Fruit fly (Drosophila melanogaster) whole organism, embryonic: ENCODE results near the gene kay.

Source experiments
- Asciz ChIP-seq: fragments of 200-800 bp; sonication (Bioruptor generic); optimal IDR thresholded peaks from 2 replicates; lab custom pipeline; 2017; ENCODE audit warnings: missing biosample characterization, mild to moderate bottlenecking, missing genetic modification characterization, missing genetic modification reagents
- Bgb ChIP-seq: fragments of 200-800 bp; sonication (Bioruptor generic); IDR thresholded peaks from 2 replicates; pipeline ENCODE4 v1.3.6; 2022; ENCODE audit warnings: missing biosample characterization, missing genetic modification characterization; ENCODE audit not compliant: partially characterized antibody
- CG10366 ChIP-seq: fragments of 200-800 bp; sonication (Bioruptor generic); IDR thresholded peaks from 2 replicates; pipeline ENCODE4 v1.3.6; 2022; ENCODE audit warnings: missing biosample characterization, missing genetic modification characterization
- CG13123 ChIP-seq: fragments of 200-800 bp; sonication (Bioruptor generic); optimal IDR thresholded peaks from 2 replicates; lab custom pipeline; 2016; ENCODE audit warnings: missing biosample characterization, missing genetic modification characterization
- CG14014 ChIP-seq: fragments of 200-800 bp; sonication (Bioruptor generic); IDR thresholded peaks from 2 replicates; pipeline ENCODE4 v1.3.6; 2022; ENCODE audit warnings: missing biosample characterization, missing genetic modification characterization
- CG14667 ChIP-seq: fragments of 200-800 bp; sonication (Bioruptor generic); IDR thresholded peaks from 2 replicates; pipeline ENCODE4 v1.3.6; 2022; ENCODE audit warnings: missing biosample characterization, missing genetic modification characterization
- CG1602 ChIP-seq: fragments of 200-800 bp; sonication (Bioruptor generic); optimal IDR thresholded peaks from 3 replicates; lab custom pipeline; 2016; ENCODE audit warnings: missing biosample characterization, missing genetic modification characterization
- CG16813 ChIP-seq: fragments of 200-800 bp; sonication (Bioruptor generic); IDR thresholded peaks from 3 replicates; pipeline ENCODE4 v1.3.6; 2022; ENCODE audit warnings: missing biosample characterization, missing genetic modification characterization; ENCODE audit not compliant: partially characterized antibody
- CG16863 ChIP-seq: fragments of 200-800 bp; sonication (Bioruptor generic); optimal IDR thresholded peaks from 3 replicates; lab custom pipeline; 2016; ENCODE audit warnings: missing biosample characterization, missing genetic modification characterization
- CG17612 ChIP-seq: fragments of 200-800 bp; sonication (Bioruptor generic); IDR thresholded peaks from 2 replicates; pipeline ENCODE4 v1.3.6; 2022; ENCODE audit warnings: missing biosample characterization, missing genetic modification characterization
- CG17829 ChIP-seq: fragments of 200-800 bp; optimal IDR thresholded peaks from 2 replicates; lab custom pipeline; 2019; ENCODE audit warnings: missing biosample characterization, mild to moderate bottlenecking, missing genetic modification characterization, moderate library complexity
- CG17912 ChIP-seq: fragments of 200-800 bp; sonication (Bioruptor generic); optimal IDR thresholded peaks from 2 replicates; lab custom pipeline; 2018; ENCODE audit warnings: missing biosample characterization, mild to moderate bottlenecking, missing genetic modification characterization
- CG18476 ChIP-seq: fragments of 200-800 bp; sonication (Bioruptor generic); optimal IDR thresholded peaks from 2 replicates; lab custom pipeline; 2016; ENCODE audit warnings: missing biosample characterization, mild to moderate bottlenecking, missing genetic modification characterization
- CG18619 ChIP-seq: fragments of 200-800 bp; sonication (Bioruptor generic); optimal IDR thresholded peaks from 3 replicates; lab custom pipeline; 2017; ENCODE audit warnings: missing biosample characterization, mild to moderate bottlenecking, missing genetic modification characterization
- CG2678 ChIP-seq: fragments of 200-800 bp; sonication (Bioruptor generic); optimal IDR thresholded peaks from 3 replicates; lab custom pipeline; 2019; ENCODE audit warnings: missing biosample characterization, mild to moderate bottlenecking, missing genetic modification characterization, moderate library complexity
- CG30431 ChIP-seq: fragments of 200-800 bp; sonication (Bioruptor generic); optimal IDR thresholded peaks from 2 replicates; lab custom pipeline; 2017; ENCODE audit warnings: missing biosample characterization, missing genetic modification characterization
- CG6854 ChIP-seq: fragments of 200-800 bp; sonication (Bioruptor generic); optimal IDR thresholded peaks from 3 replicates; lab custom pipeline; 2017; ENCODE audit warnings: missing biosample characterization, mild to moderate bottlenecking, missing genetic modification characterization
- CG7963 ChIP-seq: fragments of 200-800 bp; sonication (Bioruptor generic); IDR thresholded peaks from 3 replicates; pipeline ENCODE4 v1.3.6; 2022; ENCODE audit warnings: missing biosample characterization, missing genetic modification characterization; ENCODE audit not compliant: partially characterized antibody
- CG8388 ChIP-seq: fragments of 200-800 bp; sonication (Bioruptor generic); optimal IDR thresholded peaks from 2 replicates; lab custom pipeline; 2019; ENCODE audit warnings: missing biosample characterization, mild to moderate bottlenecking, missing genetic modification characterization, moderate library complexity
- CG9932 ChIP-seq: fragments of 200-800 bp; sonication (Bioruptor generic); IDR thresholded peaks from 2 replicates; pipeline ENCODE4 v1.3.6; 2022; ENCODE audit warnings: missing biosample characterization, missing genetic modification characterization
- CoRest ChIP-seq: fragments of 200-800 bp; sonication (Bioruptor generic); optimal IDR thresholded peaks from 3 replicates; lab custom pipeline; 2018; ENCODE audit warnings: missing biosample characterization, mild to moderate bottlenecking, missing genetic modification characterization, moderate library complexity
- Dll ChIP-seq: fragments of 200-800 bp; sonication (Bioruptor generic); IDR thresholded peaks from 4 replicates; pipeline ENCODE4 v1.3.6; 2022; ENCODE audit warnings: missing biosample characterization, missing genetic modification characterization; ENCODE audit not compliant: partially characterized antibody
- Dp ChIP-seq: fragments of 200-800 bp; sonication (Bioruptor generic); optimal IDR thresholded peaks from 2 replicates; lab custom pipeline; 2018; ENCODE audit warnings: missing biosample characterization, mild to moderate bottlenecking, missing genetic modification characterization, moderate library complexity
- HHEX ChIP-seq: fragments of 200-800 bp; sonication (Bioruptor generic); optimal IDR thresholded peaks from 3 replicates; lab custom pipeline; 2017; ENCODE audit warnings: missing biosample characterization, mild to moderate bottlenecking, missing genetic modification characterization, missing genetic modification reagents
- Med ChIP-seq: fragments of 200-800 bp; sonication (Bioruptor generic); peaks from one replicate; lab custom pipeline; 2016; ENCODE audit warnings: missing biosample characterization, missing genetic modification characterization, mild to moderate bottlenecking, inconsistent platforms, moderate library complexity
- Myb ChIP-seq: fragments of 200-800 bp; sonication (Bioruptor generic); optimal IDR thresholded peaks from 2 replicates; lab custom pipeline; 2016; ENCODE audit warnings: missing biosample characterization, missing genetic modification characterization
- Oaz ChIP-seq: fragments of 200-800 bp; sonication (Bioruptor generic); IDR thresholded peaks from 2 replicates; pipeline ENCODE4 v1.3.6; 2022; ENCODE audit warnings: missing biosample characterization, missing genetic modification characterization
- Optix ChIP-seq: fragments of 200-800 bp; sonication (Bioruptor generic); IDR thresholded peaks from 3 replicates; pipeline ENCODE4 v1.3.6; 2022; ENCODE audit warnings: missing biosample characterization, missing genetic modification characterization
- Trl ChIP-seq, 3 experiments: fragments of >200 bp in 2 of 3; fragments of 200-800 bp in 1 of 3; sonication (Bioruptor generic) in 1 of 3; optimal IDR thresholded peaks; 2 replicates in 1 of 3; 3 replicates in 2 of 3; lab custom pipeline; 2016 to 2017; ENCODE audit warnings: missing biosample characterization in 1 of 3, missing genetic modification characterization in 1 of 3
- az2 ChIP-seq: fragments of 200-800 bp; sonication (Bioruptor generic); optimal IDR thresholded peaks from 3 replicates; lab custom pipeline; 2016; ENCODE audit warnings: missing biosample characterization, missing genetic modification characterization
- da ChIP-seq: fragments of 200-800 bp; sonication (Bioruptor generic); optimal IDR thresholded peaks from 2 replicates; lab custom pipeline; 2016; ENCODE audit warnings: missing biosample characterization, missing genetic modification characterization
- gfzf ChIP-seq: fragments of 200-800 bp; sonication (Bioruptor generic); optimal IDR thresholded peaks from 2 replicates; lab custom pipeline; 2016; ENCODE audit warnings: missing biosample characterization, mild to moderate bottlenecking, missing genetic modification characterization, moderate library complexity
- grau ChIP-seq: fragments of 200-800 bp; optimal IDR thresholded peaks from 3 replicates; lab custom pipeline; 2019; ENCODE audit warnings: missing biosample characterization, mild to moderate bottlenecking, missing genetic modification characterization, moderate library complexity
- gro ChIP-seq: fragments of 200-800 bp; sonication (Bioruptor generic); optimal IDR thresholded peaks from 2 replicates; lab custom pipeline; 2016; ENCODE audit warnings: missing biosample characterization, missing genetic modification characterization
- ham ChIP-seq: fragments of 200-800 bp; sonication (Bioruptor generic); IDR thresholded peaks from 2 replicates; pipeline ENCODE4 v1.3.6; 2022; ENCODE audit warnings: missing biosample characterization, missing genetic modification characterization
- hb ChIP-seq: fragments of 200-800 bp; sonication (Bioruptor generic); IDR thresholded peaks from 3 replicates; pipeline ENCODE4 v1.3.6; 2022; ENCODE audit warnings: missing biosample characterization, missing genetic modification characterization; ENCODE audit not compliant: partially characterized antibody
- pros ChIP-seq: fragments of 200-800 bp; sonication (Bioruptor generic); optimal IDR thresholded peaks from 3 replicates; lab custom pipeline; 2019; ENCODE audit warnings: missing biosample characterization, mild to moderate bottlenecking, missing genetic modification characterization, moderate library complexity
- row ChIP-seq: fragments of 200-800 bp; sonication (Bioruptor generic); IDR thresholded peaks from 3 replicates; pipeline ENCODE4 v1.3.6; 2022; ENCODE audit warnings: missing biosample characterization, missing genetic modification characterization
- scrt ChIP-seq: fragments of 200-800 bp; sonication (Bioruptor generic); optimal IDR thresholded peaks from 2 replicates; lab custom pipeline; 2018; ENCODE audit warnings: missing biosample characterization, mild to moderate bottlenecking, missing genetic modification characterization, moderate library complexity
- slbo ChIP-seq: fragments of 200-800 bp; sonication (Bioruptor generic); IDR thresholded peaks from 2 replicates; pipeline ENCODE4 v1.3.6; 2022; ENCODE audit warnings: missing biosample characterization, missing genetic modification characterization
- sob ChIP-seq: fragments of 200-800 bp; sonication (Bioruptor generic); IDR thresholded peaks from 2 replicates; pipeline ENCODE4 v1.3.6; 2022; ENCODE audit warnings: missing biosample characterization, missing genetic modification characterization
- tll ChIP-seq, 2 experiments: fragments of 200-800 bp in 1 of 2; fragments of >200 bp in 1 of 2; sonication (Bioruptor generic) in 1 of 2; optimal IDR thresholded peaks; 2 replicates each; lab custom pipeline; 2017 to 2019; ENCODE audit warnings: missing biosample characterization in 2 of 2, missing genetic modification characterization in 2 of 2, mild to moderate bottlenecking in 1 of 2, moderate library complexity in 1 of 2
- trem ChIP-seq: fragments of 200-800 bp; optimal IDR thresholded peaks from 3 replicates; lab custom pipeline; 2019; ENCODE audit warnings: missing biosample characterization, mild to moderate bottlenecking, missing genetic modification characterization, moderate library complexity
- ttk ChIP-seq: fragments of 200-800 bp; sonication (Bioruptor generic); IDR thresholded peaks from 2 replicates; pipeline ENCODE4 v2.1.2; 2022; ENCODE audit warnings: missing biosample characterization, missing genetic modification characterization
- twi ChIP-seq: fragments of 200-800 bp; optimal IDR thresholded peaks from 2 replicates; lab custom pipeline; 2019; ENCODE audit warnings: missing biosample characterization, mild to moderate bottlenecking, missing genetic modification characterization, moderate library complexity
- tx ChIP-seq: fragments of 200-800 bp; sonication (Bioruptor generic); optimal IDR thresholded peaks from 2 replicates; lab custom pipeline; 2016; ENCODE audit warnings: missing biosample characterization, missing genetic modification characterization
- unc-4 ChIP-seq: fragments of 200-800 bp; sonication (Bioruptor generic); IDR thresholded peaks from 2 replicates; pipeline ENCODE4 v1.3.6; 2022; ENCODE audit warnings: missing biosample characterization, missing genetic modification characterization; ENCODE audit not compliant: partially characterized antibody
- z ChIP-seq: fragments of 200-800 bp; sonication (Bioruptor generic); IDR thresholded peaks from 3 replicates; pipeline ENCODE4 v1.3.6; 2022; ENCODE audit warnings: missing biosample characterization, missing genetic modification characterization
- zfh1 ChIP-seq: fragments of 200-800 bp; sonication (Bioruptor generic); IDR thresholded peaks from 3 replicates; pipeline ENCODE4 v1.3.6; 2022; ENCODE audit warnings: missing biosample characterization, missing genetic modification characterization

Gene kay

dm6 chr3R:29724745-29725144, 41.0 kb upstream of the kay start, which contains the start of the genes Naa40 and CG18731 (continued):
- TF ChIP-seq grau (tag; lab: Kevin White, UChicago) (no peak), ham (no peak), CG18476 (GFP tag; lab: Kevin White, UChicago) (no peak), CG2678 (no peak), Bgb (peak; percentile 71), CoRest (tag; lab: Kevin White, UChicago) (peak; percentile 11), CG17612 (GFP tag; lab: Robert Waterston, UW) (no peak), da (GFP tag; lab: Kevin White, UChicago) (no peak), ttk (GFP tag; lab: Robert Waterston, UW) (no peak), Med (GFP tag; lab: Kevin White, UChicago) (peak; percentile 61), CG6854 (GFP tag; lab: Kevin White, UChicago) (no peak), CG8388 (GFP tag; lab: Kevin White, UChicago) (no peak), trem (peak; percentile 23), scrt (no peak), CG14667 (GFP tag; lab: Robert Waterston, UW) (no peak), CG7963 (GFP tag; lab: Robert Waterston, UW) (0 out of 3 replicates have a peak, but pooled peaks have one; percentile 47), Trl (optimal IDR thresholded peaks at IDR 0.05; lab: Kevin White, UChicago) (no peak), Trl (GFP tag; optimal IDR thresholded peaks at IDR 0.05; lab: Kevin White, UChicago) (no peak), pros (GFP tag; lab: Kevin White, UChicago) (no peak), Dll (GFP tag; lab: Robert Waterston, UW) (peak; percentile 66; the same call in 3 of the 4 replicates), unc-4 (GFP tag; lab: Robert Waterston, UW) (peak; percentile 78), CG13123 (GFP tag; lab: Kevin White, UChicago) (no peak), CG1602 (GFP tag; lab: Kevin White, UChicago) (no peak), CG16813 (GFP tag; lab: Robert Waterston, UW) (peak; percentile 63)

DNA sequence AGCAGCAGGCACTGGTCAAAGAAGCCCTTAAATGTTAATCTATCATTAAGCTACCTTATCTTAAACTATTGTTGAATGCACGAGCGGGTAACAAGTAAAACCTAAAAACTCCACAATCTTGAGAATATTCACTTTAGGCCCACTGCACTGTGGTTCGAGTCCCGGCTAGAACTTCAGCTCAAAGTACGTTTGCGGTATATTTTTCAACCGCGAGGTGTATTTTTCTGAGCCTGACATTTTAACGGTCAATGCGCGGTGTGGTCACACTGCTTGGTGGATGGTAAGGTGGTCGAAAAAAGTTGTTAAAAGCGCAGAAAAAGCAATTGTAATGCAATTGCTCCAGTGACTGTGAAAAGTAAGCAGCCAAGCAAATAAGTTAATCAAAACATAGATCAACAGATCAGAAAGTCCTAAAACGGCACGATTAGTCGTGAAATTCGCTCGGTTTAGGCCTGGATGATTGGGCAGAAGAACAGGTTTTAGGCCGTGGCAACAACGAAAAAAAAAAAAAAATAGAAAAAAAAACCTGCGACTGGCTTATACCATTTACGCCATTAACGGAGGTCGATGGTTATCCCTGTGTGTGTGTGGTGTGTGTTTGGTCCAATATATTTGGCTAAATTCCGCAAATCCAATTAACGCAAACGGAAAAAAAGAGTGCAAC, 40.1 kb upstream of the kay start, which contains the start of gene Kul:
TSS of gene Kul (plus strand) at position 254 of the 664 bp plus-strand sequence.
- TF ChIP-seq Oaz (no peak), HHEX (GFP tag; lab: Kevin White, UChicago) (no peak), CG18619 (peak; percentile 18), z (no peak), row (GFP tag; lab: Robert Waterston, UW) (peak; percentile 56; the same call in 2 of the 3 replicates), Dp (GFP tag; lab: Kevin White, UChicago) (peak; percentile 8), tll (GFP tag; optimal IDR thresholded peaks at IDR 0.05; lab: Kevin White, UChicago) (no peak), gfzf (peak; percentile 87), CG14014 (peak; percentile 47; the same call in 1 of the 2 replicates), Optix (GFP tag; lab: Robert Waterston, UW) (no peak), tx (GFP tag; lab: Kevin White, UChicago) (no peak), az2 (GFP tag; lab: Kevin White, UChicago) (no peak), zfh1 (GFP tag; lab: Robert Waterston, UW) (peak; percentile 64), Asciz (GFP tag; lab: Kevin White, UChicago) (no peak), Myb (GFP tag; lab: Kevin White, UChicago) (peak; percentile 88), gro (GFP tag; lab: Kevin White, UChicago) (no peak), CoRest (tag; lab: Kevin White, UChicago) (peak; percentile 42), sob (GFP tag; lab: Robert Waterston, UW) (peak; percentile 44), CG17829 (peak; percentile 28), CG17912 (GFP tag; lab: Kevin White, UChicago) (peak; percentile 1), slbo (GFP tag; lab: Robert Waterston, UW) (peak; percentile 46; the same call in 1 of the 2 replicates), twi (tag; lab: Kevin White, UChicago) (no peak), CG30431 (GFP tag; lab: Kevin White, UChicago) (no peak), CG10366 (GFP tag; lab: Robert Waterston, UW) (peak; percentile 23; the same call in 1 of the 2 replicates), CG9932 (peak; percentile 29; the same call in 1 of the 2 replicates), CG16863 (GFP tag; lab: Kevin White, UChicago) (no peak), hb (GFP tag; lab: Robert Waterston, UW) (no peak)
